Worm (Caenorhabditis elegans) whole organism, L4/young adult: ENCODE measurements around the gene rbm-25.

Experiments
- W03F9.2 ChIP-seq: fragments of 150-350 bp; optimal IDR thresholded peaks from 2 replicates; lab custom pipeline; 2014; ENCODE audit warnings: missing biosample characterization, missing genetic modification characterization
- dao-5 ChIP-seq: sonication (generic microtip); optimal IDR thresholded peaks from 2 replicates; lab custom pipeline; 2016; ENCODE audit warnings: missing genotype, missing genetic modification characterization, moderate library complexity, missing compliant biosample characterization
- him-1 ChIP-seq: sonication (generic microtip); optimal IDR thresholded peaks from 2 replicates; lab custom pipeline; 2016; ENCODE audit warnings: missing genotype, missing genetic modification reagents, missing genetic modification characterization, missing compliant biosample characterization

Gene rbm-25

DNA sequence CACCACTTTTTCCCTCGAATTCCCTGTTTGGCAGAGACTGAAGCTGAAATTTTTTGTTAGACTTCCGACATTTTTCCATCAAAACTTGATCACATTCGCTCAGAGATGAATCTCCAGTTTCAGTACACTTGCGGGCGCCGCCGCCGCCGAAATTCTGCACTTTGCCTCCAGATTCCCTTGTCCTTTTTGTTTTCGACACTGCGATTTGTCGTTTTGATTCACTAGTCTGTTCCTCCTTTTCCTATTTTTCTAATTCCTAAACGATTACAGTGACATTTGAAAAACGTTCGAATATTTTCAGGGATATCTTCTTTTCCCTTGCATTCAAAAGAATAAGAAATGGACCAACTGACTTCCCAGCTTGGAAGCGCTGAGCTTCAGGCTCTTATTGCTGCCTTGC lies 42.7 kb downstream of the rbm-25 start, which contains the start of gene F45D3.2:
Gene F45D3.2, plus strand, starts transcription at position 301 of the 400 bp plus-strand sequence.
- TF ChIP-seq dao-5 (tag; lab: Kevin White, UChicago) (no peak), W03F9.2 (tag; lab: Kevin White, UChicago) (no peak), him-1 (tag; lab: Kevin White, UChicago) (no peak)

DNA sequence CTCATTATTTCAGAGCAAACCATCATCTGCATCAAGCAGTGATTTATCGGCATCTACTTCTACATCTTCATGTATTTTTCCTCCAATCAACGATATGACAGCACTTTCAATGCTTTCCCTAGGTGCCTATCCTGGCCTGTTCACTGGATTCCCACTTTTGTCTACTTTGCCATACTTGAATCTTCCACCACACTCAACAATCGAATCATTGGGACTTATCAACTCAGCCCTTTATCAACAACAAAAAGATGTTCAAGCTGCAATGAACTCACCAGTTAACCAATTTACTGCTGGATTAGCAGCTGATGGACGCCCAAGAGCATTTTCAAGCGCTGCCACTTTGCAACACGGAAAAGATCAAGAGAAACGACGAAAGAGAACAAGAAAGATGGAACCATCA lies 43.2 kb downstream of the rbm-25 start:
- no peak for TF ChIP-seq dao-5 (tag; lab: Kevin White, UChicago)
- no peak for TF ChIP-seq W03F9.2 (tag; lab: Kevin White, UChicago)
- no peak for TF ChIP-seq him-1 (tag; lab: Kevin White, UChicago)

DNA sequence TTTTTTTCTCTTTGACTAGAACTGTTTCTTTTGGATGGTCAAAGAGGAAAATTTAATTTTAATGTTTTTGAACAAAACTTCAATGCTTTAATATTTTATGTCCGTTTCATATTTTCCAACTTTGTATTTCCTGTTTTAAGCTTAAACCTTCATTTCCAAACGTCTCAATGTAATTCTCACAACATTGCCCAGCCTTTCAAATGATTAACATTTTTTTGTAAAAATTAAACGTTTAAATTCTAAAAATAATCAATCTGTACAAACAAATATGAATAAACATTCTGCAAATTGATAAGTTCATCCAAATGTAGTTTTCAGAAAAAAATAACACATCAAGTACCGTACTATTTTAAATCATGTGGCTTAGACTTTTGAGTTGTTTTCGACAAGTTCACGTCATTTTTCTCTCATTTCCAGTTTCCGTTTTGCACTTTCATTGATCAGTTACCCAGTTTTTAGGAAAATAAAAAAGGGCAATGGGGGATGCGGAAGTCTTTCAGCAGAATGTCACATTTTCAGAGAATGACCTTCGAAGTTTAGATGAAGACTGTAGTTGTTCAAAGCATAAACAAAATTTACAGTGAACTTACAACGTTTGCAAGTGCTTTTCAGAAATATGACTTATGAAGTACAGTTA lies 44.8 kb downstream of the rbm-25 start:
- TF ChIP-seq dao-5 (tag; lab: Kevin White, UChicago): no peak
- no peak for TF ChIP-seq him-1 (tag; lab: Kevin White, UChicago)
- TF ChIP-seq W03F9.2 (tag; lab: Kevin White, UChicago): no peak

DNA sequence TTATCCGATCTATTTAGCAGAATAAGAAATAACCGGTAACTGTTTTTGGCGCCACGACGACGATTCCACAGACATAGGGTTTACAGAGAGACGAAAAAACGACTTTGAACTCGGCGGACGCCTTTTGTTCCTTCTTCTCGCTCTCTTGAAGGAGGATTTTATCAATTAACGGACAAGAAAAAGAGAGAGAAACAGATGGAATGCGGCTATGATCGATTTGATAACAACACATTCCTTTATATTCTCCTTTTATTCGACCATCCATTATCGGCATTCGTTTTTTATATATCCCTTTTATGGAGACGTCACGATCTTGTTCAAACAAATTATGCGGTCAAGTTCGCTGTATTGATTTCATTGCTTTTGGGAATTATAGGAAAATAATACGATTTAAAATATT lies 50.8 kb downstream of the rbm-25 start:
- no peak for TF ChIP-seq him-1 (tag; lab: Kevin White, UChicago)
- peak; percentile 31 for TF ChIP-seq W03F9.2 (tag; lab: Kevin White, UChicago)
- TF ChIP-seq dao-5 (tag; lab: Kevin White, UChicago): no peak

DNA sequence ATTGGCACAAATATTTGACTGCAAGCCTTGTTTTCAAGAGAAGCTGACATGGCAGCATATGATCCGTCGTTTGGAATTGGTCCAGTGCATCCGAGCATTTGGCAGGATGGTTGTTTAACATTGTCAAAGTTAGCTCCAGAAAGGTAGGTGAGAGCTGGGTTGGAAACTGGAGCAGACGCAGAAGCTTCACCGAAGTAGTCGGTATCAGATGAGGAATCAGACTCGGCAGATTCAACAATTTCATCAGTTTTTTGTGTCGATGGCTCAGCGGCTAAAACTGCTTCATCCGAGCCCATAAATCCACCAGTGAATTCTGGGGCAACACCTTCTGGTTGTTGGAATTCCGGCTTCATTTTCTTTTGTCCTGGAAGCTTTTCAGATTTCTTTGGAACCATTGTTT lies 51.6 kb downstream of the rbm-25 start:
- TF ChIP-seq W03F9.2 (tag; lab: Kevin White, UChicago): no peak
- no peak for TF ChIP-seq him-1 (tag; lab: Kevin White, UChicago)
- no peak for TF ChIP-seq dao-5 (tag; lab: Kevin White, UChicago)

DNA sequence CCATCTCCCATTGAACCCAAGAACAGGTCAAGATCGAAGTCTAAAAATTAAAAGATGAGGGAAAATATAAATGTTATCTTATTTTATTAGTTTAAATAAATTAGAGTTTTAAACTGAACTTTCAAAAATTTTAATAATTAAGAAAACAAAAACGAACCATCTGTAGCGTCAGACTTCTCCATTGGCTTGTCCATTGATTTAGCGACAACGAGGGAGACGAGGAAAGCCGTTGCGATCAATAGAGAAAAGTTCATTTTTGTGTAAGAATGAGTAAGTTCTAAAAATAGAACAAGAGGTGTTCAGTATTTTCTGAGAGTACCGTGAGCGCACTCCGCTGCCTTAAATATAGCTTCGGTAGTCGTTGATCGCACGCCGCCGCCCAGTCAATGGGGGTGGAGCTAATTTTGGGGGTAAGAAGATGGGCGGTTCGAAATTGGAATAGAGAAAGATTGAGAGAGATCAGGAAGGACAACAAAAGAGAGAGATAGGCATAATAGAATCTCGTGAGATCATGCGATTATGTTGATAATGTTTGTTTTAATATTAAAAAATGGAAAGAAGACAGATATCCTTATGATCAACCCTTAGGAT lies 52.1 kb downstream of the rbm-25 start, which contains the start of gene F45D3.3:
Gene F45D3.3, minus strand, starts transcription at position 350 of the 591 bp plus-strand sequence.
- TF ChIP-seq W03F9.2 (tag; lab: Kevin White, UChicago) (no peak), dao-5 (tag; lab: Kevin White, UChicago) (no peak), him-1 (tag; lab: Kevin White, UChicago) (no peak)

DNA sequence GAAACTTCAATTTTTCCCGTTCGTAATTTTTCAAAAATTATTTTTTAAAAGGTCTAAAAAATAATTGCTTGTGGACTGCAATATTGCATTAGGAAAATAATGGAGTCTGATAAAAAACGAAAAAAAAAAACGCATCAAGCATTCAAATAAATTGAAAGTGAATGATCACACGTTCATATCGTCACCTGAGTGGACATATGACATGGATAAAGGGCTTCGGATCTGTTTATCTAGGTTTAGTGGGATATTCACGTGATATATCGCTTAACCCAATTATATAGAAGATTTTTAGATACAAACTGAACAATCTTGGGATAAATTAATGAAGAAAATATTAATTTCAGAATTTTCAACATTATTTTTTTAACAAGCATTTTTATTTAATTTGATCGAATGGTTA lies 52.7 kb downstream of the rbm-25 start:
- TF ChIP-seq W03F9.2 (tag; lab: Kevin White, UChicago) (no peak), dao-5 (tag; lab: Kevin White, UChicago) (no peak), him-1 (tag; lab: Kevin White, UChicago) (no peak)

DNA sequence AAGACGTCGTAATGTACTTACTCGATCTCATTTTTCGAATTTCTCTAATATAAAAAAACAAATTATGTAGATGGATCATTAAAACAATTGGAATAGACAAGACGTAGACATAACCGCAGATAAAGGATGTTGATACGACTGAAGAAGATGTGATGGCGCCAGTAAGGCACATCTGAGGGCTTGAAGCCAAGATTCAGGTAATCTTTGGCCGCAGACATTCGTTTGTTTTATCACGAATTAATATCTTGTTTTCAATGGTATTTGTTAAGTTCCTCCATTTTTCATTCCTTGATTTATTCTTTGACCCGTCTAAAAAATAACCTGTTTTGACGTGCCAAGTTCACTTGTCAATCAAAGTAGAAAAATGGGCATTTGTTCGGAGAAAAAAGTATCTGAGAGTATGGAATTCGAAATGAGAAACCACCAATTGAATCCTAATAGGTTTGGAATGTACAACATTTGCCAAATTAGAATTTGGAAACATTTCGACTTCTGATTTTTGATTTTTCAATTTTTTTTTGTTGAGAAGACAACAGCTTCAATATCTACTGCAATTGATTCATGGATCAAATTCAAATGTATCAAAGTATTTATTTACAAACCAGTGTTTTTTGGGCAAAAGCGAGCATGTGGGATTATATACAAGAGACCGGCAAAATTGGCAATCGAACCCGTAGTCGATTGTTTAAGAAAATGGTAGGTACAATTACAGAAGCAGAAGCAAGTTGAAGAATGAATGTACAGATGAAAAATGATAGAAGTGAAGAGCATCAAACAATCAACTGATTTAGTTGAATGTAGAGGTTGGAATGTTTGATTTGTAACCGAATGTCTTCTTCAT lies 53.8 kb downstream of the rbm-25 start:
- TF ChIP-seq dao-5 (tag; lab: Kevin White, UChicago) (no peak), him-1 (tag; lab: Kevin White, UChicago) (no peak), W03F9.2 (tag; lab: Kevin White, UChicago) (no peak)

DNA sequence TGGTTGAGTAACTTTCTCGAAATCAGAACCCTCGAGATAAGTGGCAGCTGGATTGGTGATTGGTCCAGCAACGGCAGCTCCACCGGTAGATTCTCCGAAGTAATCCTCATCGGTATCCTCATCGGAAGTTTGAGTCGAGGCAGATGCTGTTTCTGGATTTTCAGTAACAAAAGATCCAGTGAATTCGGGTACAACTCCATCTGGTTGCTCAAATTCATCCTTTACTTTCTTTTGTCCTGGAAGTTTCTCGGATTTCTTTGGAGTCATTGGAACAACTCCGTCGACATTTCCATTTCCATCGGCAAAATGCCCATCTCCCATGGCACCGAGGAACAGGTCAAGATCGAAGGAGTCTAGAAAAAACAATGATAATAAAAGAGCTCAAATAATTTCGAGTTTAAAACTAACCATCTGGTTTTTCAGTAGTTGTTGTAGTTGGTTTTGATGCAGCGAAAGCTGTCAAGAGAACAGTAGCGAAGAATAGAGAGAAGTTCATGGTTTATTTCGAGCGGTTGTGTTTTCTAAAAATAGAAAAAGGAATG lies 54.7 kb downstream of the rbm-25 start, which contains the start of gene F45D3.4:
Gene F45D3.4, minus strand, starts transcription at position 521 of the 542 bp plus-strand sequence.
- no peak for TF ChIP-seq W03F9.2 (tag; lab: Kevin White, UChicago)
- no peak for TF ChIP-seq him-1 (tag; lab: Kevin White, UChicago)
- TF ChIP-seq dao-5 (tag; lab: Kevin White, UChicago): no peak
